Worm (Caenorhabditis elegans): ENCODE data around the gene stg-1.

ce11 chrII:10025059-10025458 lies 35.4 kb downstream of the stg-1 start:
- TF ChIP-seq ref-2 (tag; optimal IDR thresholded peaks at IDR 0.05) (no peak), hlh-30 (tag; optimal IDR thresholded peaks at IDR 0.05; ENCODE audit: insufficient read depth) (no peak), tbx-2 (tag; optimal IDR thresholded peaks at IDR 0.05) (no peak), fkh-6 (tag; optimal IDR thresholded peaks at IDR 0.05) (no peak), ceh-31 (tag; optimal IDR thresholded peaks at IDR 0.05) (no peak), ama-1 (optimal IDR thresholded peaks at IDR 0.05) (no peak), nhr-11 (tag; optimal IDR thresholded peaks at IDR 0.05) (no peak), hlh-8 (tag; optimal IDR thresholded peaks at IDR 0.05) (no peak), pha-2 (tag; optimal IDR thresholded peaks at IDR 0.05) (no peak), hlh-6 (tag; optimal IDR thresholded peaks at IDR 0.05) (no peak), nfya-1 (tag; optimal IDR thresholded peaks at IDR 0.05) (no peak), F13H6.1 (tag; optimal IDR thresholded peaks at IDR 0.05) (no peak), nhr-232 (tag; optimal IDR thresholded peaks at IDR 0.05) (no peak), ceh-9 (tag; optimal IDR thresholded peaks at IDR 0.05) (no peak)

Measured in whole organism, late embryonic.